Worm (Caenorhabditis elegans): ENCODE data around the gene T25B2.2.
A peak's percentile ranks its signal among the peaks of the same experiment; 100 is the strongest.

The T25B2.2 gene

ce11 chrX:6184709-6185108 is 15.3 kb downstream of the T25B2.2 start, which contains the start of gene T13C5.2 (continued):
- no peak for TF ChIP-seq nhr-77 (tag; optimal IDR thresholded peaks at IDR 0.05)

- TF ChIP-seq sdz-12 (GFP tag; optimal IDR thresholded peaks at IDR 0.05) (no peak), lin-39 (tag; optimal IDR thresholded peaks at IDR 0.05) (no peak), F49E8.2 (tag; optimal IDR thresholded peaks at IDR 0.05; ENCODE audit: borderline replicate concordance) (no peak), ZK546.5 (tag; optimal IDR thresholded peaks at IDR 0.05) (no peak), snpc-4 (tag; optimal IDR thresholded peaks at IDR 0.05) (no peak), nhr-76 (tag; optimal IDR thresholded peaks at IDR 0.05) (no peak), mep-1 (tag; optimal IDR thresholded peaks at IDR 0.05) (no peak), hlh-30 (tag; optimal IDR thresholded peaks at IDR 0.05; ENCODE audit: insufficient read depth) (no peak), lin-29 (GFP tag; IDR thresholded peaks at IDR 0.05) (no peak), lin-13 (GFP tag; optimal IDR thresholded peaks at IDR 0.05) (no peak), nhr-6 (tag; optimal IDR thresholded peaks at IDR 0.05) (no peak), lin-38 (GFP tag; IDR thresholded peaks at IDR 0.05) (no peak), saeg-2 (GFP tag; IDR thresholded peaks at IDR 0.05) (no peak), T26A8.4 (GFP tag; IDR thresholded peaks at IDR 0.05) (no peak), unc-130 (GFP tag; optimal IDR thresholded peaks at IDR 0.05) (no peak), nhr-111 (GFP tag; optimal IDR thresholded peaks at IDR 0.05) (no peak)
Measured at ce11 chrX:6187848-6188247, 18.4 kb downstream of the T25B2.2 start, which contains the start of gene T13C5.10. TSS of gene T13C5.10 (plus strand) at chrX:6188148.

ce11 chrX:6189955-6190354 is 20.5 kb downstream of the T25B2.2 start, which contains the start of gene T13C5.9:
TSS of gene T13C5.9 (plus strand) at chrX:6190255.
- TF ChIP-seq mdt-29 (GFP tag; IDR thresholded peaks at IDR 0.05) (no peak), ceh-20 (GFP tag; IDR thresholded peaks at IDR 0.05) (no peak), daf-19 (GFP tag; conservative IDR thresholded peaks at IDR 0.05) (no peak), hlh-30 (tag; optimal IDR thresholded peaks at IDR 0.05; ENCODE audit: insufficient read depth) (no peak), lin-38 (GFP tag; IDR thresholded peaks at IDR 0.05) (no peak), mdl-1 (tag; optimal IDR thresholded peaks at IDR 0.05) (no peak)

ce11 chrX:6194191-6194724 is 24.8 kb downstream of the T25B2.2 start, which contains the start of gene ceh-54:
TSS of gene ceh-54 (minus strand) at chrX:6194241.
- no peak for TF ChIP-seq nhr-6 (tag; optimal IDR thresholded peaks at IDR 0.05)

- TF ChIP-seq mxl-3 (GFP tag; optimal IDR thresholded peaks at IDR 0.05) = peak; percentile 33
- no peak for TF ChIP-seq ztf-7 (tag; optimal IDR thresholded peaks at IDR 0.05)
Measured at ce11 chrX:6196627-6197026, 27.2 kb downstream of the T25B2.2 start, which contains the start of gene daf-9. TSS of gene daf-9 (plus strand) at chrX:6196927.

ce11 chrX:6201542-6201941 is 32.1 kb downstream of the T25B2.2 start:
- peak; percentile 79 for TF ChIP-seq aha-1 (tag)
- TF ChIP-seq nhr-6 (tag; optimal IDR thresholded peaks at IDR 0.05) = peak; percentile 2
- TF ChIP-seq fkh-10 (GFP tag; optimal IDR thresholded peaks at IDR 0.05) = no peak
- TF ChIP-seq pqm-1 (tag; optimal IDR thresholded peaks at IDR 0.05) = no peak
- TF ChIP-seq skn-1 (tag; optimal IDR thresholded peaks at IDR 0.05) = no peak
- TF ChIP-seq hmg-1.1 (GFP tag; IDR thresholded peaks at IDR 0.05) = no peak
- TF ChIP-seq duxl-1 (tag; optimal IDR thresholded peaks at IDR 0.05; ENCODE audit: poor library complexity) = no peak
- TF ChIP-seq snpc-4 (tag; optimal IDR thresholded peaks at IDR 0.05) = no peak
- peak; percentile 3 for TF ChIP-seq dve-1 (tag; optimal IDR thresholded peaks at IDR 0.05; ENCODE audit: insufficient read depth)
- TF ChIP-seq ceh-32 (tag; optimal IDR thresholded peaks at IDR 0.05; ENCODE audit: poor library complexity) = no peak
- TF ChIP-seq spr-3 (GFP tag; optimal IDR thresholded peaks at IDR 0.05) = no peak
- TF ChIP-seq mep-1 (tag; optimal IDR thresholded peaks at IDR 0.05) = peak; percentile 62
- TF ChIP-seq Y75B8A.6 (GFP tag; IDR thresholded peaks at IDR 0.05) = no peak
- no peak for TF ChIP-seq madf-5 (GFP tag; IDR thresholded peaks at IDR 0.05)
- TF ChIP-seq F37D6.2 (tag; optimal IDR thresholded peaks at IDR 0.05) = no peak
- TF ChIP-seq fos-1 (tag; optimal IDR thresholded peaks at IDR 0.05) = no peak
- no peak for TF ChIP-seq unc-130 (GFP tag; optimal IDR thresholded peaks at IDR 0.05)
- TF ChIP-seq nhr-48 (tag; optimal IDR thresholded peaks at IDR 0.05) = no peak
- peak; percentile 29 for TF ChIP-seq ama-1 (optimal IDR thresholded peaks at IDR 0.05)
- TF ChIP-seq lir-3 (tag; optimal IDR thresholded peaks at IDR 0.05) = no peak
- no peak for TF ChIP-seq dmd-9 (GFP tag; IDR thresholded peaks at IDR 0.05)
- TF ChIP-seq ceh-62 (tag; optimal IDR thresholded peaks at IDR 0.05) = no peak
- TF ChIP-seq daf-12 (tag; optimal IDR thresholded peaks at IDR 0.05) = no peak
